Worm (Caenorhabditis elegans) whole organism, L3 larva: ENCODE results near the gene F14H12.7.
"Not testable (repeated sequence)": the region's sequence is repeated elsewhere in the genome, so short reads cannot be mapped to it uniquely, and the experiment has no call there.

ENCODE experiments used
- ZK546.5 ChIP-seq: sonication (generic microtip); optimal IDR thresholded peaks from 2 replicates; lab custom pipeline; 2017; ENCODE audit warnings: missing biosample characterization, missing genetic modification characterization
- aly-2 ChIP-seq: fragments of 150-350 bp; optimal IDR thresholded peaks from 2 replicates; lab custom pipeline; 2014; ENCODE audit warnings: missing biosample characterization, missing genetic modification characterization
- ama-1 ChIP-seq: fragments of 150-350 bp; optimal IDR thresholded peaks from 2 replicates; lab custom pipeline; 2018
- ceh-16 ChIP-seq: sonication (generic microtip); optimal IDR thresholded peaks from 2 replicates; lab custom pipeline; 2017; ENCODE audit warnings: missing biosample characterization, missing genetic modification characterization
- ceh-82 ChIP-seq: fragments of 150-350 bp; optimal IDR thresholded peaks from 2 replicates; lab custom pipeline; 2014; ENCODE audit warnings: missing biosample characterization, missing genetic modification characterization
- ceh-9 ChIP-seq: sonication (generic microtip); optimal IDR thresholded peaks from 2 replicates; lab custom pipeline; 2018; ENCODE audit warnings: missing biosample characterization, missing genetic modification characterization
- daf-12 ChIP-seq: fragments of 150-350 bp; optimal IDR thresholded peaks from 2 replicates; lab custom pipeline; 2014; ENCODE audit warnings: missing biosample characterization, missing genetic modification reagents, missing genetic modification characterization
- elt-1 ChIP-seq: fragments of 150-350 bp; optimal IDR thresholded peaks from 2 replicates; lab custom pipeline; 2014; ENCODE audit warnings: missing biosample characterization, missing genetic modification characterization
- elt-2 ChIP-seq: sonication (generic microtip); optimal IDR thresholded peaks from 2 replicates; lab custom pipeline; 2016; ENCODE audit warnings: missing genetic modification reagents, mild to moderate bottlenecking, missing genetic modification characterization, missing compliant biosample characterization
- elt-3 ChIP-seq, 3 experiments: fragments of 150-350 bp in 1 of 3; sonication (generic microtip) in 2 of 3; optimal IDR thresholded peaks; 2 replicates in 2 of 3; 4 replicates in 1 of 3; lab custom pipeline; 2014 to 2017; ENCODE audit warnings: missing biosample characterization in 3 of 3, missing genetic modification characterization in 3 of 3
- eor-1 ChIP-seq, 2 experiments: fragments of 150-350 bp; optimal IDR thresholded peaks; 2 replicates each; lab custom pipeline; 2014 to 2018; ENCODE audit warnings: missing biosample characterization in 2 of 2, missing genetic modification characterization in 2 of 2
- fkh-10 ChIP-seq: sonication (generic microtip); optimal IDR thresholded peaks from 2 replicates; lab custom pipeline; 2017; ENCODE audit warnings: missing biosample characterization, missing genetic modification reagents, missing genetic modification characterization
- fkh-2 ChIP-seq: fragments of 150-350 bp; optimal IDR thresholded peaks from 2 replicates; lab custom pipeline; 2014; ENCODE audit warnings: missing biosample characterization, missing genetic modification reagents, missing genetic modification characterization
- hmg-11 ChIP-seq: sonication (generic microtip); optimal IDR thresholded peaks from 2 replicates; lab custom pipeline; 2016; ENCODE audit warnings: missing genetic modification characterization, missing compliant biosample characterization
- lin-39 ChIP-seq: fragments of 150-350 bp; optimal IDR thresholded peaks from 2 replicates; lab custom pipeline; 2018; ENCODE audit warnings: missing biosample characterization, missing genetic modification reagents, missing genetic modification characterization
- mdl-1 ChIP-seq: fragments of 150-350 bp; optimal IDR thresholded peaks from 2 replicates; lab custom pipeline; 2014; ENCODE audit warnings: missing biosample characterization, missing genetic modification characterization
- mml-1 ChIP-seq: fragments of 150-350 bp; sonication (generic microtip); optimal IDR thresholded peaks from 3 replicates; lab custom pipeline; 2014; ENCODE audit warnings: missing biosample characterization, missing genetic modification characterization
- nfya-1 ChIP-seq: sonication (generic microtip); optimal IDR thresholded peaks from 2 replicates; lab custom pipeline; 2017; ENCODE audit warnings: missing genetic modification characterization, mild to moderate bottlenecking, missing compliant biosample characterization, antibody characterized with exemption, moderate library complexity; ENCODE audit not compliant: insufficient read depth
- nhr-12 ChIP-seq: fragments of 150-350 bp; optimal IDR thresholded peaks from 2 replicates; lab custom pipeline; 2014; ENCODE audit warnings: missing biosample characterization, missing genetic modification characterization
- nhr-25 ChIP-seq: sonication (generic microtip); optimal IDR thresholded peaks from 2 replicates; lab custom pipeline; 2017; ENCODE audit warnings: missing biosample characterization, missing genetic modification characterization
- nhr-43 ChIP-seq: sonication (generic microtip); optimal IDR thresholded peaks from 2 replicates; lab custom pipeline; 2016; ENCODE audit warnings: mild to moderate bottlenecking, missing genetic modification characterization, missing compliant biosample characterization; ENCODE audit not compliant: poor library complexity, severe bottlenecking
- nhr-67 ChIP-seq: fragments of 150-350 bp; optimal IDR thresholded peaks from 2 replicates; lab custom pipeline; 2014; ENCODE audit warnings: missing biosample characterization, missing genetic modification characterization
- nhr-76 ChIP-seq: fragments of 150-350 bp; sonication (generic microtip); optimal IDR thresholded peaks from 5 replicates; lab custom pipeline; 2014; ENCODE audit warnings: missing biosample characterization, missing genetic modification characterization
- nhr-77 ChIP-seq: fragments of 150-350 bp; optimal IDR thresholded peaks from 2 replicates; lab custom pipeline; 2014; ENCODE audit warnings: missing biosample characterization, missing genetic modification characterization
- pha-4 ChIP-seq: fragments of 150-350 bp; optimal IDR thresholded peaks from 2 replicates; lab custom pipeline; 2014; ENCODE audit warnings: missing biosample characterization, missing genetic modification reagents, missing genetic modification characterization
- sea-2 ChIP-seq: fragments of 150-350 bp; sonication (generic microtip); optimal IDR thresholded peaks from 4 replicates; lab custom pipeline; 2014; ENCODE audit warnings: missing biosample characterization, missing genetic modification reagents, missing genetic modification characterization
- snpc-4 ChIP-seq: fragments of 150-350 bp; optimal IDR thresholded peaks from 2 replicates; lab custom pipeline; 2014; ENCODE audit warnings: missing biosample characterization, missing genetic modification characterization
- tbx-2 ChIP-seq: sonication (generic microtip); optimal IDR thresholded peaks from 2 replicates; lab custom pipeline; 2016; ENCODE audit warnings: mild to moderate bottlenecking, missing genetic modification characterization, missing compliant biosample characterization
- unc-62 ChIP-seq: fragments of 150-350 bp; sonication (generic microtip); optimal IDR thresholded peaks from 4 replicates; lab custom pipeline; 2014; ENCODE audit warnings: missing biosample characterization, missing genetic modification reagents, missing genetic modification characterization
- zag-1 ChIP-seq: fragments of 150-350 bp; optimal IDR thresholded peaks from 2 replicates; lab custom pipeline; 2014; ENCODE audit warnings: missing biosample characterization, missing genetic modification characterization

Gene F14H12.7

DNA sequence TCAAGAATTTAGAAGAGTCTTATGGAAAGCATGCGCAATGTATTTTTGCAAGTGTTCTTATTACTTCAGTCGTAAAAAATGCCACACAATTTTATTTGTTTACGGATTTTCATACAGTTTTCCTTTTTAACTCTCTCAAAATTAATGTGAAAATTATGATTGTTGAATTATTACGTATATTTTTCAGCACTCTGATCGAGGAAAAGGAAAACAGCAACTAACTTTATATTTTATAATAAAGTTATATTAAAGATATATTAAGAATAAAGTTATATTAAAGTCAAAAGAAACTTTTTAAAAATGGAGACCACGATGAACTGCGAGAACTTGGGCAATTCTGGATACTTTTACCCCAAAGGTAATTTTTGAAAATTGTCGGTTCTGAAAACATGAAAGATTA lies 12.2 kb downstream of the F14H12.7 start, which contains the start of gene F14H12.2:
Gene F14H12.2 (plus strand): TSS at position 301 of the 400 bp plus-strand sequence.
- TF ChIP-seq eor-1 (tag; optimal IDR thresholded peaks at IDR 0.05; lab: Kevin White, UChicago), result no peak
- TF ChIP-seq tbx-2 (tag; lab: Kevin White, UChicago), result no peak
- no peak for TF ChIP-seq fkh-2 (tag; lab: Kevin White, UChicago)
- no peak for TF ChIP-seq elt-3 (tag; optimal IDR thresholded peaks at IDR 0.05; lab: Kevin White, UChicago)
- TF ChIP-seq ZK546.5 (tag; lab: Kevin White, UChicago), result no peak

DNA sequence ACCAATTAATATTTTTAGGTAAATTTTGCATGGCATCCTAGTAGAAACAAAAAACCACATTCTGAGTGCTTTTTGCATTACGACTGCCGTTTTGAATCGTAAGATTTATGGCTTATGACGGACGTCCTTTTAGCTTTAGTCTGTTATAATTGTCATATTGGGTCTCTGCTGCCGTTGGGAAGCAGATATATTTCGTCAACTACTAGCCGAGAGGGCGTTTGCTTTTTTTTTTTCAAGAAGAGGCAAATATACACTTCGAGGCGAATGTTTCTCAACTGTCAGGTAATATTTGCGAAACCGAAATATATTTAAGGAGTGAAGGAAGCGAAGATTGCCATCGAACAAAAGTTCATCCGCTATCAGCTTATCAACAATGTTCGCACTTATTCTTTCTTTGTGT lies 18.5 kb downstream of the F14H12.7 start, which contains the start of gene F14H12.3:
Gene F14H12.3 (plus strand): TSS at position 301 of the 400 bp plus-strand sequence.
- no peak for TF ChIP-seq nfya-1 (tag; lab: Kevin White, UChicago)
- no peak for TF ChIP-seq nhr-25 (tag; lab: Kevin White, UChicago)
- TF ChIP-seq nhr-12 (tag; lab: Kevin White, UChicago), result no peak
- no peak for TF ChIP-seq ZK546.5 (tag; lab: Kevin White, UChicago)
- TF ChIP-seq aly-2 (tag; lab: Kevin White, UChicago), result no peak
- no peak for TF ChIP-seq nhr-67 (tag; lab: Kevin White, UChicago)
- no peak for TF ChIP-seq tbx-2 (tag; lab: Kevin White, UChicago)
- no peak for TF ChIP-seq nhr-76 (tag; lab: Kevin White, UChicago)
- no peak for TF ChIP-seq fkh-10
- no peak for TF ChIP-seq hmg-11 (tag; lab: Kevin White, UChicago)
- no peak for TF ChIP-seq lin-39
- no peak for TF ChIP-seq eor-1 (tag; optimal IDR thresholded peaks at IDR 0.05; lab: Kevin White, UChicago)

DNA sequence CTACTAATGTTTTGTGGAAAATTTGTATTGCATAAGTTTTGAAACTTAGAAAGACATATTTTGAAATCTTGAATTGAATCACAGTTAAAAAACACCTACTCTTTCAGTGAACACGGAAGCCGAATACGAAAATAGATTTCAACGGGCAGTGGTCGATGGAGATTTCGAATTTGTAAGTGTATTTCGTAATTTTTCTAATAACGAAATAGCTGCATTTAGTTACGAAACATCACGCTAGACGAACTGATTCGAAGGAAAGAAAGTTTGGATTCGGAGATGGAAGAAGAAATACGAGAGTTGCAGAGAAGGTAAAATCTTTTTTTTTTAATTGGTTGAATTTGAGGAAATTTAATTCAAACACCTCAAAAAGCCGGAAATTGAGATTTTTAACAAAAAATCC lies 19.7 kb downstream of the F14H12.7 start:
- TF ChIP-seq nhr-77 (tag; lab: Kevin White, UChicago) (no peak), nfya-1 (tag; lab: Kevin White, UChicago) (no peak), nhr-67 (tag; lab: Kevin White, UChicago) (no peak), ceh-82 (tag; lab: Kevin White, UChicago) (no peak), ama-1 (lab: Kevin White, UChicago) (no peak), nhr-76 (tag; lab: Kevin White, UChicago) (no peak), elt-3 (tag; optimal IDR thresholded peaks at IDR 0.05; lab: Kevin White, UChicago) (no peak), daf-12 (tag; lab: Kevin White, UChicago) (no peak), hmg-11 (tag; lab: Kevin White, UChicago) (no peak), unc-62 (no peak), ceh-16 (tag; lab: Kevin White, UChicago) (no peak), aly-2 (tag; lab: Kevin White, UChicago) (no peak), snpc-4 (tag; lab: Kevin White, UChicago) (no peak)

DNA sequence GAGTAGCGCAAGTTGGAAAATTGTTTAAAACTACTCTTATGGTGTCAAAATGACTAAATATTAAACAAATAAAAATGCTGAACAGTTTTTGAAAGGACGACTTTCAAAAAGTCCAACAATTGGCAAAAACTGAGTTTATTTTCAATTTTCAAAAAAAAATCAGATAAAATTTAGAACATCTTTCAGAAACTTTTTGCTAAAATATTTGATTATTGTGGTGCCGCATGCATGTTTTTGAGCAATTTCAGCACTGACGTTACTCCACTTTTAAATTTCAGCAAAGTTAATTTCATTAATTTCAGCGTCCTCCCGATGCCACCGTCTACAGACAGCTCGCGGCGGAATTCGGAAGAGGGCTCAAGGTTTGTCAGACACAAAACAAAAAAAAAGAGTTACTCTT lies 23.1 kb downstream of the F14H12.7 start, which contains the start of gene cst-1:
Gene cst-1 (plus strand): TSS at position 301 of the 400 bp plus-strand sequence.
- TF ChIP-seq mdl-1; elt-2 (tag; lab: Kevin White, UChicago); tbx-2 (tag; lab: Kevin White, UChicago): not testable (repeated sequence)
- TF ChIP-seq, all 47 proteins: peak for 0; not testable (repeated sequence) for 47

DNA sequence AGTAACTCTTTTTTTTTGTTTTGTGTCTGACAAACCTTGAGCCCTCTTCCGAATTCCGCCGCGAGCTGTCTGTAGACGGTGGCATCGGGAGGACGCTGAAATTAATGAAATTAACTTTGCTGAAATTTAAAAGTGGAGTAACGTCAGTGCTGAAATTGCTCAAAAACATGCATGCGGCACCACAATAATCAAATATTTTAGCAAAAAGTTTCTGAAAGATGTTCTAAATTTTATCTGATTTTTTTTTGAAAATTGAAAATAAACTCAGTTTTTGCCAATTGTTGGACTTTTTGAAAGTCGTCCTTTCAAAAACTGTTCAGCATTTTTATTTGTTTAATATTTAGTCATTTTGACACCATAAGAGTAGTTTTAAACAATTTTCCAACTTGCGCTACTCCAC lies 26.5 kb downstream of the F14H12.7 start, which contains the start of gene cst-2:
Gene cst-2 (minus strand): TSS at position 101 of the 400 bp plus-strand sequence.
- not testable (repeated sequence) for TF ChIP-seq sea-2; zag-1 (tag; lab: Kevin White, UChicago); nhr-76 (tag; lab: Kevin White, UChicago)

DNA sequence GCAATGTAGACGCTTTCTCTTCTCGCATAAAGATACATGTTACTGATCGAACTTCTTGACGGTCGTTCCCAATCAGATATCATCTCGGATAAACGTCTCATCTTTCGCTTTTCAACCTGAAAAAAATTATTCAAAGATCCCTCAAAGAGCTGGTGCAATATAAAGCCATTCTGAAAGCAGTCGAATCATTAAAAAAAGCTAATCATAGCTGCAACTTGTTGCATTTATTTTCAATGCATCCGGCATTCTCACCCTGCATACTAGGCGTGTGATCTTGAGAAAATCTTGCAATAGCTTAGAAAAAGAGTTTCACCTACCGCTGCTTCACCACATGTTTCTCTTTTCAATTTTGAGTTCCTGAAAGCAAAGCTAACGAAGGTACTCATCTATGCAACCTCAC lies 30.1 kb downstream of the F14H12.7 start, which contains the start of gene C24A8.6:
Gene C24A8.6 (minus strand): TSS at position 101 of the 400 bp plus-strand sequence.
- TF ChIP-seq nhr-77 (tag; lab: Kevin White, UChicago); nfya-1 (tag; lab: Kevin White, UChicago); ama-1 (lab: Kevin White, UChicago): not testable (repeated sequence)
- TF ChIP-seq, all 47 proteins: peak for 0; not testable (repeated sequence) for 47

DNA sequence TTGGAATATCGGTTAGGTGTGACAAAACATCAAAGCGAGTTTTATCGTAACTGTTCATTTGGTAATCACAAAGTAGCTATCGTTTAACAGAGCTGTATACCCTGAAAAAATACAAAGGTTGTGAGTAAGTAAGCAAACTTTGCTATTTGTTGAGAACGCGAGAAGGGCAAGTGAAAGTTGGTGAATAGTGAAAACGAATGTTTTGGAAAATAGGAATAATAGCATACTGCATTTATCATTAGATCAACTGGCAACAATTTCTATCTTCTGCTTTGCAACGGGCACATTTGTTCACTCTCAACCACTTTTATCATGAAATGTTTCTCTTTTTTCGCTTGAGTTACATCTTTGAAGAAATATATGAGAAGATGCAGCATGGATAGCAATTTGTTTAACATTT lies 33.6 kb downstream of the F14H12.7 start, which contains the start of gene C24A8.5:
Gene C24A8.5 (minus strand): TSS at position 101 of the 400 bp plus-strand sequence.
- TF ChIP-seq nhr-43 (tag; lab: Kevin White, UChicago) (no peak), nhr-67 (tag; lab: Kevin White, UChicago) (no peak), lin-39 (no peak), pha-4 (tag; lab: Kevin White, UChicago) (no peak), mml-1 (tag; lab: Kevin White, UChicago) (no peak), ceh-9 (tag; lab: Kevin White, UChicago) (no peak), eor-1 (tag; optimal IDR thresholded peaks at IDR 0.05; lab: Kevin White, UChicago) (no peak), elt-1 (tag; lab: Kevin White, UChicago) (no peak)
